Worm (Caenorhabditis elegans) whole organism, L4 larva: ENCODE measurements around the gene F20D6.9.

Experiments
- D1046.2 ChIP-seq: fragments of 200-800 bp; sonication (Bioruptor generic); IDR thresholded peaks from 2 replicates; pipeline ENCODE4 v1.3.6; 2022; ENCODE audit warnings: missing genetic modification characterization, missing compliant biosample characterization
- F26F4.8 ChIP-seq: fragments of 200-800 bp; sonication (Bioruptor generic); conservative IDR thresholded peaks from 2 replicates; pipeline ENCODE4 v1.3.6; 2022; ENCODE audit warnings: missing genetic modification characterization, missing compliant biosample characterization
- T20F7.1 ChIP-seq: fragments of 200-800 bp; sonication (Bioruptor generic); optimal IDR thresholded peaks from 2 replicates; lab custom pipeline; 2018; ENCODE audit warnings: mild to moderate bottlenecking, missing genetic modification characterization, missing compliant biosample characterization
- Y105C5A.15 ChIP-seq: fragments of 200-800 bp; sonication (Bioruptor generic); IDR thresholded peaks from 2 replicates; pipeline ENCODE4 v1.3.6; 2022; ENCODE audit warnings: missing genetic modification characterization, missing compliant biosample characterization
- Y5F2A.4 ChIP-seq: fragments of 200-800 bp; sonication (Bioruptor generic); optimal IDR thresholded peaks from 2 replicates; lab custom pipeline; 2018; ENCODE audit warnings: mild to moderate bottlenecking, missing genetic modification characterization, missing compliant biosample characterization
- ZK337.2 ChIP-seq: fragments of 200-800 bp; sonication (Bioruptor generic); IDR thresholded peaks from 2 replicates; pipeline ENCODE4 v1.3.6; 2022; ENCODE audit warnings: missing genetic modification reagents, missing genetic modification characterization, missing compliant biosample characterization
- ama-1 ChIP-seq: fragments of 150-350 bp; optimal IDR thresholded peaks from 2 replicates; lab custom pipeline; 2014; ENCODE audit warnings: inconsistent platforms, mixed read lengths
- ceh-20 ChIP-seq: fragments of 200-800 bp; sonication (Bioruptor generic); IDR thresholded peaks from 2 replicates; pipeline ENCODE4 v1.3.6; 2022; ENCODE audit warnings: missing genetic modification reagents, missing genetic modification characterization, missing compliant biosample characterization
- ceh-28 ChIP-seq: fragments of 150-350 bp; optimal IDR thresholded peaks from 2 replicates; lab custom pipeline; 2014; ENCODE audit warnings: missing biosample characterization, missing genetic modification reagents, missing genetic modification characterization
- ceh-32 ChIP-seq: sonication (generic microtip); optimal IDR thresholded peaks from 2 replicates; lab custom pipeline; 2016; ENCODE audit warnings: mild to moderate bottlenecking, missing genetic modification characterization, missing compliant biosample characterization; ENCODE audit not compliant: poor library complexity
- cey-2 ChIP-seq: sonication (generic microtip); optimal IDR thresholded peaks from 3 replicates; lab custom pipeline; 2017; ENCODE audit warnings: missing genetic modification characterization, mild to moderate bottlenecking, missing compliant biosample characterization, antibody characterized with exemption, borderline replicate concordance; ENCODE audit not compliant: insufficient read depth
- ctbp-1 ChIP-seq: fragments of 200-800 bp; sonication (Bioruptor generic); IDR thresholded peaks from 2 replicates; pipeline ENCODE4 v1.3.6; 2022; ENCODE audit warnings: missing genetic modification reagents, missing genetic modification characterization, missing compliant biosample characterization
- daf-12 ChIP-seq: fragments of 150-350 bp; optimal IDR thresholded peaks from 2 replicates; lab custom pipeline; 2014; ENCODE audit warnings: missing biosample characterization, missing genetic modification reagents, missing genetic modification characterization
- daf-16 ChIP-seq, 3 experiments: sonication (generic microtip); optimal IDR thresholded peaks; 2 replicates each; lab custom pipeline; 2016 to 2017; ENCODE audit warnings: missing genetic modification characterization in 3 of 3, missing genetic modification reagents in 3 of 3, mild to moderate bottlenecking in 2 of 3, missing compliant biosample characterization in 2 of 3, missing biosample characterization in 1 of 3, moderate library complexity in 1 of 3
- dmd-6 ChIP-seq: fragments of 200-800 bp; sonication (Bioruptor generic); IDR thresholded peaks from 2 replicates; pipeline ENCODE4 v1.3.6; 2022; ENCODE audit warnings: missing genetic modification reagents, missing genetic modification characterization, missing compliant biosample characterization
- hmg-1.1 ChIP-seq: fragments of 200-800 bp; sonication (Bioruptor generic); IDR thresholded peaks from 2 replicates; pipeline ENCODE4 v1.3.6; 2022; ENCODE audit warnings: missing genetic modification reagents, missing genetic modification characterization, missing compliant biosample characterization
- lin-1 ChIP-seq: fragments of 200-800 bp; sonication (Bioruptor generic); IDR thresholded peaks from 2 replicates; pipeline ENCODE4 v1.3.6; 2022; ENCODE audit warnings: missing genetic modification reagents, missing genetic modification characterization, missing compliant biosample characterization
- lin-13 ChIP-seq: fragments of 150-350 bp; optimal IDR thresholded peaks from 2 replicates; lab custom pipeline; 2014; ENCODE audit warnings: missing biosample characterization, missing genetic modification reagents, missing genetic modification characterization
- lin-15B ChIP-seq: fragments of 150-350 bp; sonication (generic microtip); optimal IDR thresholded peaks from 3 replicates; lab custom pipeline; 2014; ENCODE audit warnings: missing biosample characterization, missing genetic modification characterization
- lin-29 ChIP-seq: fragments of 200-800 bp; sonication (Bioruptor generic); IDR thresholded peaks from 2 replicates; pipeline ENCODE4 v1.3.6; 2022; ENCODE audit warnings: missing genetic modification reagents, missing genetic modification characterization, missing compliant biosample characterization
- lin-38 ChIP-seq: fragments of 200-800 bp; sonication (Bioruptor generic); IDR thresholded peaks from 2 replicates; pipeline ENCODE4 v1.3.6; 2022; ENCODE audit warnings: missing genetic modification reagents, missing genetic modification characterization, missing compliant biosample characterization
- lsy-2 ChIP-seq, 2 experiments: fragments of 150-350 bp in 1 of 2; sonication (generic microtip) in 1 of 2; optimal IDR thresholded peaks; 2 replicates each; lab custom pipeline; 2014 to 2017; ENCODE audit warnings: missing biosample characterization in 2 of 2, missing genetic modification characterization in 2 of 2
- madf-5 ChIP-seq, 2 experiments: fragments of 200-800 bp; sonication (Bioruptor generic); IDR thresholded peaks; 2 replicates each; pipeline ENCODE4 v1.3.6; 2022; ENCODE audit warnings: missing compliant biosample characterization in 2 of 2, missing genetic modification characterization in 2 of 2
- madf-9 ChIP-seq: fragments of 200-800 bp; sonication (Bioruptor generic); conservative IDR thresholded peaks from 2 replicates; pipeline ENCODE4 v1.3.6; 2022; ENCODE audit warnings: missing genetic modification reagents, missing genetic modification characterization, missing compliant biosample characterization
- mdt-29 ChIP-seq: fragments of 200-800 bp; sonication (Bioruptor generic); IDR thresholded peaks from 2 replicates; pipeline ENCODE4 v1.3.6; 2022; ENCODE audit warnings: missing genetic modification reagents, missing genetic modification characterization, missing compliant biosample characterization
- mxl-2 ChIP-seq: fragments of 200-800 bp; sonication (Bioruptor generic); conservative IDR thresholded peaks from 2 replicates; pipeline ENCODE4 v1.3.6; 2022; ENCODE audit warnings: missing genetic modification reagents, missing genetic modification characterization, missing compliant biosample characterization
- mxl-3 ChIP-seq: fragments of 200-800 bp; sonication (Bioruptor generic); optimal IDR thresholded peaks from 2 replicates; lab custom pipeline; 2018; ENCODE audit warnings: mild to moderate bottlenecking, missing genetic modification characterization, missing compliant biosample characterization
- nhr-102 ChIP-seq: sonication (generic microtip); optimal IDR thresholded peaks from 2 replicates; lab custom pipeline; 2016; ENCODE audit warnings: mild to moderate bottlenecking, missing genetic modification characterization, moderate library complexity, missing compliant biosample characterization
- nhr-237 ChIP-seq: sonication (generic microtip); optimal IDR thresholded peaks from 2 replicates; lab custom pipeline; 2017; ENCODE audit warnings: missing biosample characterization, missing genetic modification characterization
- nhr-28 ChIP-seq: fragments of 150-350 bp; optimal IDR thresholded peaks from 2 replicates; lab custom pipeline; 2014; ENCODE audit warnings: missing biosample characterization, missing genetic modification characterization
- nhr-42 ChIP-seq: fragments of 200-800 bp; sonication (Bioruptor generic); IDR thresholded peaks from 2 replicates; pipeline ENCODE4 v1.3.6; 2022; ENCODE audit warnings: missing genetic modification characterization, missing compliant biosample characterization
- nhr-6 ChIP-seq: fragments of 150-350 bp; optimal IDR thresholded peaks from 2 replicates; lab custom pipeline; 2014; ENCODE audit warnings: missing biosample characterization, missing genetic modification characterization
- pha-4 ChIP-seq, 2 experiments: fragments of 150-350 bp in 1 of 2; fragments of 200-800 bp in 1 of 2; sonication (Bioruptor generic) in 1 of 2; IDR thresholded peaks in 1 of 2; optimal IDR thresholded peaks in 1 of 2; 2 replicates each; pipeline versions ENCODE4 v1.3.6 to Lab custom; 2014 to 2022; ENCODE audit warnings: missing genetic modification characterization in 2 of 2, missing genetic modification reagents in 2 of 2, missing biosample characterization in 1 of 2, missing compliant biosample characterization in 1 of 2
- php-3 ChIP-seq: fragments of 200-800 bp; sonication (Bioruptor generic); IDR thresholded peaks from 2 replicates; pipeline ENCODE4 v1.3.6; 2022; ENCODE audit warnings: missing genetic modification reagents, missing genetic modification characterization, missing compliant biosample characterization
- rbr-2 ChIP-seq: sonication (generic microtip); optimal IDR thresholded peaks from 2 replicates; lab custom pipeline; 2016; ENCODE audit warnings: missing genotype, missing genetic modification characterization, missing compliant biosample characterization
- set-16 ChIP-seq: fragments of 200-800 bp; sonication (Bioruptor generic); IDR thresholded peaks from 2 replicates; pipeline ENCODE4 v1.3.6; 2022; ENCODE audit warnings: missing genetic modification reagents, missing genetic modification characterization, missing compliant biosample characterization
- unc-39 ChIP-seq: sonication (generic microtip); optimal IDR thresholded peaks from 2 replicates; lab custom pipeline; 2017; ENCODE audit warnings: missing biosample characterization, missing genetic modification characterization
- unc-62 ChIP-seq, 3 experiments: fragments of 150-350 bp in 1 of 3; sonication (generic microtip); optimal IDR thresholded peaks in 2 of 3; peaks in 1 of 3; 1 replicate in 1 of 3; 2 replicates in 2 of 3; lab custom pipeline; 2014 to 2017; ENCODE audit warnings: missing biosample characterization in 3 of 3, missing genetic modification characterization in 3 of 3, missing genetic modification reagents in 3 of 3, missing genotype in 1 of 3
- zfp-2 ChIP-seq: sonication (generic microtip); optimal IDR thresholded peaks from 2 replicates; lab custom pipeline; 2016; ENCODE audit warnings: mild to moderate bottlenecking, missing genetic modification characterization, missing compliant biosample characterization
- zip-2 ChIP-seq: fragments of 150-350 bp; optimal IDR thresholded peaks from 2 replicates; lab custom pipeline; 2014; ENCODE audit warnings: missing biosample characterization, missing genetic modification characterization
- ztf-11 ChIP-seq: fragments of 150-350 bp; optimal IDR thresholded peaks from 2 replicates; lab custom pipeline; 2014; ENCODE audit warnings: missing biosample characterization, missing genetic modification characterization

The F20D6.9 gene

DNA sequence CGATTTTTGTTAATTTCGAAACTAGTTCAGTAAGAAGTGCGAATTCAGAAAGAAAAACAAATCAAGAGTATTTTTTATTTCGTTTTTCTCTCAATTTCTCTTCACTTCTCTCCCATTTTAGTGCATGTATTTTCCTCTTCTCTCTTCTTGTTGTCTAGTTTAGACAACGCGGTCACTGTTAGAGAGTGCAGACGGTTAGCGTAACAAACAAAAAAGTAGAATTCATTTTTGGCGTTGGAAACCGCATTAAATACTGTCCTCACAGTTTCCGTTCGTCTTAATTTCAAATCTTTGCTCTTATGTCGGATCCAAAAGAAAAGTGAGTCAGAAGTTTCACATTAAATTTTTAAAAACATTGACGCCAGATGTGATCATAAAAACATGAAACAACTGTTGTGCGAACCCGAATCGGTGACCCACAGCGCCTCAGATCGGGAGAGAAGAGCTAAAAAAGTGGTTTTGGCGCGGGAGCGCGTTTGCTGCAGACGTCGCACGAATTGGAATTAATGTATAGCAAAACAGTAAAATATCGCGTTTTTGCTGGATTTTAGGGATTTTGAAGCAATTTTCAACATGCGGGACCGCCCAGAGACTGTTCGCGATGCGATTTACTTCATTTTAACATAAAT lies 1.8 kb upstream of the F20D6.9 start, which contains the start of gene srp-7 (continued):
- TF ChIP-seq dmd-6 (peak; percentile 47; the same call in 1 of the 2 replicates), nhr-28 (tag; lab: Kevin White, UChicago) (peak; percentile 12), Y105C5A.15 (no peak), ceh-20 (0 out of 2 replicates have a peak, but pooled peaks have one; percentile 15), mdt-29 (GFP tag; lab: Robert Waterston, UW) (no peak), php-3 (GFP tag; lab: Robert Waterston, UW) (0 out of 2 replicates have a peak, but pooled peaks have one; percentile 8), nhr-42 (GFP tag; lab: Robert Waterston, UW) (no peak), unc-62 (GFP tag; optimal IDR thresholded peaks at IDR 0.05 in 1 of 2; lab: Kevin White, UChicago) (no peak), unc-62 (tag; optimal IDR thresholded peaks at IDR 0.05; lab: Kevin White, UChicago) (no peak), nhr-237 (no peak), mxl-3 (peak; percentile 5), lin-1 (GFP tag; lab: Robert Waterston, UW) (no peak), daf-12 (tag; lab: Kevin White, UChicago) (no peak), madf-9 (0 out of 2 replicates have a peak, but pooled peaks have one; percentile 25), lin-13 (GFP tag; lab: Kevin White, UChicago) (peak; percentile 48), rbr-2 (tag; lab: Kevin White, UChicago) (no peak), unc-39 (tag; lab: Kevin White, UChicago) (no peak), ceh-32 (tag; lab: Kevin White, UChicago) (no peak)

DNA sequence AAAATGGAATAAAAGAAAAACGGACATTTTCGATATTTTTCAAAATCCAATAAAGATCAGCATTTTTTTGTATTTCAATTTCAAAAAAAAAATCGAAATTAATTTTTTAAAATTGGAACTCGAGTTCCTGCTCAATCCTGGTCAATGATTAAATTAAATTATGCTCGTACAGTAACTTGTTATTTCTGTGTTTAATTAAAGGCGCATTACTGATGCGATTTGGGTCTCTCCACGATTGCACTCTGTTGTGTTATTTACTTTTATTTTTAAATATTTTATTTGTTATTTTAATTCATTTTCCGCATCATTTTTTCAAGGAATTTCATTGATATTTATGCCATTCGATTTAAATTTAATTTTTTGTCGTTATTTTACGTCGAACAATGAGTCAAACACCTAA lies 1.0 kb upstream of the F20D6.9 start:
- TF ChIP-seq cey-2, result no peak
- no peak for TF ChIP-seq D1046.2 (GFP tag; lab: Robert Waterston, UW)
- TF ChIP-seq set-16 (GFP tag; lab: Robert Waterston, UW), result no peak
- no peak for TF ChIP-seq ztf-11 (tag; lab: Kevin White, UChicago)

- TF ChIP-seq F26F4.8 (GFP tag; lab: Robert Waterston, UW) (no peak), mxl-2 (no peak), pha-4 (GFP tag; IDR thresholded peaks at IDR 0.05; lab: Robert Waterston, UW) (no peak), pha-4 (tag; optimal IDR thresholded peaks at IDR 0.05; lab: Kevin White, UChicago) (no peak), nhr-102 (no peak), madf-5 (GFP tag; IDR thresholded peaks at IDR 0.05; lab: Robert Waterston, UW) (no peak)
- TF ChIP-seq, all 104 proteins: peak for 0
Observed at ce11 chrV:8171688-8172087, 5.6 kb downstream of the F20D6.9 start.

DNA sequence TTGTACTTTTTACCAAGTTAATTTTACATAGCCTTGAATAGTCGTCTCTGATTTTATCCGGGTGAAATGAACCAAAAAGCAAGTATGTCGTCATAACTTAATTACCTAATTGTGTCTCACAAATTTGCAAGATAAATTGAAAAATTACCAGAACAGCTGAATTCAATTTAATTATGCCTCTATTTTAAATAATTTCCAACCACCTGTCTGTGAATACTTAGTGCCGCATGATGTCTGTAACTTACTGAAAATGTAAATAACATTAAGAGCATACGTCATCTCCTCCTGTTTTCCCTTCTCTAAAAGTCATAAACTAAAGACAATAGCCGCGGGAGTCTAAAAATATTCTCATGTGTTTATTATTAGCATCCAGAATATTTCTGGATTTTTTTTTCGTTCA lies 6.9 kb downstream of the F20D6.9 start:
- TF ChIP-seq lsy-2 (tag; optimal IDR thresholded peaks at IDR 0.05; lab: Kevin White, UChicago) (no peak), lin-29 (GFP tag; lab: Robert Waterston, UW) (no peak), daf-16 (GFP tag; optimal IDR thresholded peaks at IDR 0.05; lab: Kevin White, UChicago) (no peak), daf-16 (tag; optimal IDR thresholded peaks at IDR 0.05; lab: Kevin White, UChicago) (no peak), ceh-28 (tag; lab: Kevin White, UChicago) (no peak), ama-1 (lab: Kevin White, UChicago) (no peak), lin-38 (GFP tag; lab: Robert Waterston, UW) (no peak), mdt-29 (GFP tag; lab: Robert Waterston, UW) (no peak), nhr-6 (tag; lab: Kevin White, UChicago) (no peak), ZK337.2 (GFP tag; lab: Robert Waterston, UW) (no peak), unc-62 (GFP tag; optimal IDR thresholded peaks at IDR 0.05 in 1 of 2; lab: Kevin White, UChicago) (no peak), unc-62 (tag; optimal IDR thresholded peaks at IDR 0.05; lab: Kevin White, UChicago) (no peak), hmg-1.1 (GFP tag; lab: Robert Waterston, UW) (no peak), Y5F2A.4 (GFP tag; lab: Kevin White, UChicago) (no peak), lin-15B (tag; lab: Kevin White, UChicago) (no peak), T20F7.1 (GFP tag; lab: Kevin White, UChicago) (no peak), pha-4 (GFP tag; IDR thresholded peaks at IDR 0.05; lab: Robert Waterston, UW) (no peak), pha-4 (tag; optimal IDR thresholded peaks at IDR 0.05; lab: Kevin White, UChicago) (no peak), zip-2 (tag; lab: Kevin White, UChicago) (no peak), cey-2 (no peak), ctbp-1 (no peak), zfp-2 (tag; lab: Kevin White, UChicago) (no peak)
